Worm (Caenorhabditis elegans) whole organism, L1 larva: Measurements from ENCODE around the gene C25F9.13.

Experiments
- hpl-2 ChIP-seq: fragments of 150-350 bp; optimal IDR thresholded peaks from 2 replicates; lab custom pipeline; 2014; ENCODE audit warnings: missing biosample characterization, missing genetic modification reagents, missing genetic modification characterization
- ztf-11 ChIP-seq, 2 experiments: sonication (generic microtip); optimal IDR thresholded peaks; 2 replicates each; lab custom pipeline; 2016 to 2017; ENCODE audit warnings: missing genetic modification characterization in 2 of 2, missing biosample characterization in 1 of 2, missing compliant biosample characterization in 1 of 2

- TF ChIP-seq hpl-2: no peak
- TF ChIP-seq ztf-11 (tag; optimal IDR thresholded peaks at IDR 0.05; lab: Kevin White, UChicago): no peak
These were observed 1.8 kb upstream of the C25F9.13 start, which contains the start of gene srw-86 for ce11 chrV:19400619-19401018.
